Worm (Caenorhabditis elegans) whole organism, L4 larva: ENCODE results near the gene hum-4.

ENCODE experiments used
- D1046.2 ChIP-seq: fragments of 200-800 bp; sonication (Bioruptor generic); IDR thresholded peaks from 2 replicates; pipeline ENCODE4 v1.3.6; 2022; ENCODE audit warnings: missing genetic modification characterization, missing compliant biosample characterization
- F26F4.8 ChIP-seq: fragments of 200-800 bp; sonication (Bioruptor generic); conservative IDR thresholded peaks from 2 replicates; pipeline ENCODE4 v1.3.6; 2022; ENCODE audit warnings: missing genetic modification characterization, missing compliant biosample characterization
- F49E8.2 ChIP-seq: sonication (generic microtip); optimal IDR thresholded peaks from 2 replicates; lab custom pipeline; 2016; ENCODE audit warnings: missing compliant biosample characterization, mild to moderate bottlenecking, missing genetic modification characterization, borderline replicate concordance
- Y48G9A.11 ChIP-seq: fragments of 200-800 bp; sonication (Bioruptor generic); IDR thresholded peaks from 2 replicates; pipeline ENCODE4 v1.3.6; 2022; ENCODE audit warnings: missing genetic modification reagents, missing genetic modification characterization, missing compliant biosample characterization
- ZK337.2 ChIP-seq: fragments of 200-800 bp; sonication (Bioruptor generic); IDR thresholded peaks from 2 replicates; pipeline ENCODE4 v1.3.6; 2022; ENCODE audit warnings: missing genetic modification reagents, missing genetic modification characterization, missing compliant biosample characterization
- arid-1 ChIP-seq: fragments of 200-800 bp; sonication (Bioruptor generic); conservative IDR thresholded peaks from 2 replicates; pipeline ENCODE4 v1.3.6; 2022; ENCODE audit warnings: missing genetic modification reagents, missing genetic modification characterization, missing compliant biosample characterization
- attf-4 ChIP-seq: sonication (generic microtip); optimal IDR thresholded peaks from 3 replicates; lab custom pipeline; 2017; ENCODE audit warnings: missing biosample characterization, missing genetic modification characterization
- ceh-32 ChIP-seq: sonication (generic microtip); optimal IDR thresholded peaks from 2 replicates; lab custom pipeline; 2016; ENCODE audit warnings: mild to moderate bottlenecking, missing genetic modification characterization, missing compliant biosample characterization; ENCODE audit not compliant: poor library complexity
- cey-2 ChIP-seq: sonication (generic microtip); optimal IDR thresholded peaks from 3 replicates; lab custom pipeline; 2017; ENCODE audit warnings: missing genetic modification characterization, mild to moderate bottlenecking, missing compliant biosample characterization, antibody characterized with exemption, borderline replicate concordance; ENCODE audit not compliant: insufficient read depth
- daf-16 ChIP-seq, 3 experiments: sonication (generic microtip); optimal IDR thresholded peaks; 2 replicates each; lab custom pipeline; 2016 to 2017; ENCODE audit warnings: missing genetic modification characterization in 3 of 3, missing genetic modification reagents in 3 of 3, mild to moderate bottlenecking in 2 of 3, missing compliant biosample characterization in 2 of 3, missing biosample characterization in 1 of 3, moderate library complexity in 1 of 3
- dmd-6 ChIP-seq: fragments of 200-800 bp; sonication (Bioruptor generic); IDR thresholded peaks from 2 replicates; pipeline ENCODE4 v1.3.6; 2022; ENCODE audit warnings: missing genetic modification reagents, missing genetic modification characterization, missing compliant biosample characterization
- dve-1 ChIP-seq: sonication (generic microtip); optimal IDR thresholded peaks from 2 replicates; lab custom pipeline; 2017; ENCODE audit warnings: antibody characterized with exemption, mild to moderate bottlenecking, missing genetic modification characterization, missing compliant biosample characterization; ENCODE audit not compliant: insufficient read depth
- egl-43 ChIP-seq: fragments of 200-800 bp; sonication (Bioruptor generic); IDR thresholded peaks from 2 replicates; pipeline ENCODE4 v1.3.6; 2022; ENCODE audit warnings: missing genetic modification reagents, missing genetic modification characterization, missing compliant biosample characterization
- fos-1 ChIP-seq: fragments of 150-350 bp; optimal IDR thresholded peaks from 2 replicates; lab custom pipeline; 2014; ENCODE audit warnings: missing biosample characterization, missing genetic modification characterization
- hlh-11 ChIP-seq: fragments of 200-800 bp; sonication (Bioruptor generic); optimal IDR thresholded peaks from 2 replicates; lab custom pipeline; 2018; ENCODE audit warnings: mild to moderate bottlenecking, missing genetic modification characterization, missing compliant biosample characterization
- hlh-30 ChIP-seq: sonication (generic microtip); optimal IDR thresholded peaks from 2 replicates; lab custom pipeline; 2017; ENCODE audit warnings: antibody characterized with exemption, mild to moderate bottlenecking, missing genetic modification characterization, missing compliant biosample characterization; ENCODE audit not compliant: insufficient read depth
- hmg-1.1 ChIP-seq: fragments of 200-800 bp; sonication (Bioruptor generic); IDR thresholded peaks from 2 replicates; pipeline ENCODE4 v1.3.6; 2022; ENCODE audit warnings: missing genetic modification reagents, missing genetic modification characterization, missing compliant biosample characterization
- lim-7 ChIP-seq: fragments of 200-800 bp; sonication (Bioruptor generic); IDR thresholded peaks from 2 replicates; pipeline ENCODE4 v1.3.6; 2022; ENCODE audit warnings: missing genetic modification characterization, missing compliant biosample characterization
- lin-13 ChIP-seq: fragments of 150-350 bp; optimal IDR thresholded peaks from 2 replicates; lab custom pipeline; 2014; ENCODE audit warnings: missing biosample characterization, missing genetic modification reagents, missing genetic modification characterization
- lin-39 ChIP-seq: fragments of 150-350 bp; optimal IDR thresholded peaks from 2 replicates; lab custom pipeline; 2014; ENCODE audit warnings: missing biosample characterization, missing genetic modification reagents, missing genetic modification characterization
- lsy-2 ChIP-seq, 2 experiments: fragments of 150-350 bp in 1 of 2; sonication (generic microtip) in 1 of 2; optimal IDR thresholded peaks; 2 replicates each; lab custom pipeline; 2014 to 2017; ENCODE audit warnings: missing biosample characterization in 2 of 2, missing genetic modification characterization in 2 of 2
- madf-5 ChIP-seq, 2 experiments: fragments of 200-800 bp; sonication (Bioruptor generic); IDR thresholded peaks; 2 replicates each; pipeline ENCODE4 v1.3.6; 2022; ENCODE audit warnings: missing compliant biosample characterization in 2 of 2, missing genetic modification characterization in 2 of 2
- mdl-1 ChIP-seq, 2 experiments: fragments of 150-350 bp in 1 of 2; sonication (generic microtip) in 1 of 2; optimal IDR thresholded peaks; 2 replicates each; lab custom pipeline; 2014 to 2017; ENCODE audit warnings: missing biosample characterization in 2 of 2, missing genetic modification characterization in 2 of 2
- mdt-29 ChIP-seq: fragments of 200-800 bp; sonication (Bioruptor generic); IDR thresholded peaks from 2 replicates; pipeline ENCODE4 v1.3.6; 2022; ENCODE audit warnings: missing genetic modification reagents, missing genetic modification characterization, missing compliant biosample characterization
- mep-1 ChIP-seq: fragments of 150-350 bp; sonication (generic microtip); optimal IDR thresholded peaks from 3 replicates; lab custom pipeline; 2014; ENCODE audit warnings: missing biosample characterization, missing genetic modification characterization
- mes-2 ChIP-seq: sonication (generic microtip); optimal IDR thresholded peaks from 2 replicates; lab custom pipeline; 2016; ENCODE audit warnings: missing genotype, mild to moderate bottlenecking, missing genetic modification characterization, missing compliant biosample characterization; ENCODE audit not compliant: poor library complexity, severe bottlenecking
- nhr-10 ChIP-seq: fragments of 150-350 bp; optimal IDR thresholded peaks from 2 replicates; lab custom pipeline; 2014; ENCODE audit warnings: missing biosample characterization, missing genetic modification characterization
- nhr-11 ChIP-seq: fragments of 150-350 bp; optimal IDR thresholded peaks from 2 replicates; lab custom pipeline; 2014; ENCODE audit warnings: missing biosample characterization, missing genetic modification characterization
- nhr-25 ChIP-seq: sonication (generic microtip); optimal IDR thresholded peaks from 2 replicates; lab custom pipeline; 2017; ENCODE audit warnings: missing genetic modification characterization, mild to moderate bottlenecking, missing compliant biosample characterization, antibody characterized with exemption, moderate library complexity, borderline replicate concordance; ENCODE audit not compliant: insufficient read depth
- nhr-28 ChIP-seq: fragments of 150-350 bp; optimal IDR thresholded peaks from 2 replicates; lab custom pipeline; 2014; ENCODE audit warnings: missing biosample characterization, missing genetic modification characterization
- nhr-48 ChIP-seq: sonication (generic microtip); optimal IDR thresholded peaks from 2 replicates; lab custom pipeline; 2016; ENCODE audit warnings: mild to moderate bottlenecking, missing genetic modification characterization, missing compliant biosample characterization
- nhr-76 ChIP-seq: fragments of 150-350 bp; optimal IDR thresholded peaks from 2 replicates; lab custom pipeline; 2014; ENCODE audit warnings: missing biosample characterization, missing genetic modification characterization
- nhr-77 ChIP-seq: fragments of 150-350 bp; optimal IDR thresholded peaks from 2 replicates; lab custom pipeline; 2014; ENCODE audit warnings: missing biosample characterization, missing genetic modification characterization
- pha-4 ChIP-seq, 2 experiments: fragments of 150-350 bp in 1 of 2; fragments of 200-800 bp in 1 of 2; sonication (Bioruptor generic) in 1 of 2; IDR thresholded peaks in 1 of 2; optimal IDR thresholded peaks in 1 of 2; 2 replicates each; pipeline versions ENCODE4 v1.3.6 to Lab custom; 2014 to 2022; ENCODE audit warnings: missing genetic modification characterization in 2 of 2, missing genetic modification reagents in 2 of 2, missing biosample characterization in 1 of 2, missing compliant biosample characterization in 1 of 2
- pqm-1 ChIP-seq: sonication (generic microtip); optimal IDR thresholded peaks from 2 replicates; lab custom pipeline; 2017; ENCODE audit warnings: missing biosample characterization, missing genetic modification characterization
- sdz-12 ChIP-seq: fragments of 200-800 bp; sonication (Bioruptor generic); optimal IDR thresholded peaks from 2 replicates; lab custom pipeline; 2018; ENCODE audit warnings: mild to moderate bottlenecking, missing genetic modification characterization, missing compliant biosample characterization
- skn-1 ChIP-seq: fragments of 150-350 bp; optimal IDR thresholded peaks from 2 replicates; lab custom pipeline; 2014; ENCODE audit warnings: missing biosample characterization, missing genetic modification characterization
- tra-1 ChIP-seq: fragments of 200-800 bp; sonication (Bioruptor generic); IDR thresholded peaks from 2 replicates; pipeline ENCODE4 v1.3.6; 2022; ENCODE audit warnings: missing genetic modification reagents, missing genetic modification characterization, missing compliant biosample characterization
- unc-130 ChIP-seq: sonication (generic microtip); optimal IDR thresholded peaks from 2 replicates; lab custom pipeline; 2016; ENCODE audit warnings: missing genetic modification reagents, missing genetic modification characterization, missing compliant biosample characterization
- unc-62 ChIP-seq, 3 experiments: fragments of 150-350 bp in 1 of 3; sonication (generic microtip); optimal IDR thresholded peaks in 2 of 3; peaks in 1 of 3; 1 replicate in 1 of 3; 2 replicates in 2 of 3; lab custom pipeline; 2014 to 2017; ENCODE audit warnings: missing biosample characterization in 3 of 3, missing genetic modification characterization in 3 of 3, missing genetic modification reagents in 3 of 3, missing genotype in 1 of 3

The hum-4 gene

DNA sequence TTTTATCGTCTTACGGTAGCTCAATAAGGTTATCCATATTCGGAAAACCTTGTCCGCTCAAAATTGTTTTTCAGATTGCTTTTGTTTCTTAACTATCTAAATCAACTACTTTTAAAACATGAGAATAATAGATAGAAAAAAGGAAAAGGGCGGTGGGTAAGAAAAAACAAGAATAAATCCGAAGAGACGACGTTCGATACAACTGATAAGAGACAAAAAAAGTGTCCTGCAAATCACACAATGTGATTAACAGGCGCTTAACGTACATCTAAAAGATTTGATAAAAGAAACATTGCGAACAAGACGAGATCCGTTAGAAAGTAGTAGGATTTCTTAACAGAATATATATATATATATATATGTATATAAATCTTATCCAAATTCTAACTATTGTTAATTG is at the start of gene hum-4:
TSS of gene hum-4 (minus strand) at position 101 of the 400 bp plus-strand sequence.
- no peak for TF ChIP-seq F26F4.8 (GFP tag; lab: Robert Waterston, UW)
- TF ChIP-seq cey-2 (tag; lab: Kevin White, UChicago): no peak
- no peak for TF ChIP-seq ceh-32 (tag; lab: Kevin White, UChicago)
- TF ChIP-seq lin-39: no peak
- no peak for TF ChIP-seq sdz-12 (GFP tag; lab: Kevin White, UChicago)
- no peak for TF ChIP-seq unc-130 (GFP tag; lab: Kevin White, UChicago)
- TF ChIP-seq madf-5 (GFP tag; IDR thresholded peaks at IDR 0.05; lab: Robert Waterston, UW): no peak
- no peak for TF ChIP-seq fos-1 (tag; lab: Kevin White, UChicago)

DNA sequence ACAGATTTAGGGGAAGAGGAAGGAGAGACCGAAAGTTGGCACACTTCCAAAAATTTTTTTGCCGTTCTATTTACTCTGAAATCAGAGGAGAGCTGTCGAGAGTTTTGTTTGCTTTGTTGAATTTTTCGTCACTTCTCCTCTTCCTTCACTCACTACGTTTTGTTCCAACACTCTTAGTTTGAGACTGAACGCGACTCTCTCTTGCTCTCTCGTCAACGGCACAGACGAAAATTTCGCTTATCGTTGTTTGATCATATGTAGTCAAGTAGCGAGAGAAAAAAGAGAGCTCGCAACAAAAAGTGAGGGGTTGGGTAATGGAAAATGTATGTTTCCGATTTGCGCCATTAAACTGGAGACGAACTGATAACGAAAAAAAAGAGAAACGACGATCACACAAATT is 49.2 kb upstream of the hum-4 start:
- TF ChIP-seq hlh-30 (tag; lab: Kevin White, UChicago) (peak; percentile 25), attf-4 (no peak), tra-1 (GFP tag; lab: Robert Waterston, UW) (peak; percentile 33; the same call in 1 of the 2 replicates), nhr-11 (tag; lab: Kevin White, UChicago) (peak; percentile 2), mdl-1 (tag; optimal IDR thresholded peaks at IDR 0.05; lab: Kevin White, UChicago) (peak in 1 of 2 experiments; percentile 54), mes-2 (peak; percentile 32), D1046.2 (GFP tag; lab: Robert Waterston, UW) (no peak), arid-1 (GFP tag; lab: Robert Waterston, UW) (no peak), F49E8.2 (tag; lab: Kevin White, UChicago) (no peak), skn-1 (tag; lab: Kevin White, UChicago) (no peak), pqm-1 (tag; lab: Kevin White, UChicago) (peak; percentile 82), mdt-29 (GFP tag; lab: Robert Waterston, UW) (no peak), daf-16 (GFP tag; optimal IDR thresholded peaks at IDR 0.05; lab: Kevin White, UChicago) (no peak), daf-16 (tag; optimal IDR thresholded peaks at IDR 0.05; lab: Kevin White, UChicago) (peak; percentile 54), lin-13 (GFP tag; lab: Kevin White, UChicago) (peak; percentile 49), dve-1 (peak; percentile 79), nhr-25 (tag; lab: Kevin White, UChicago) (no peak), hlh-11 (tag; lab: Kevin White, UChicago) (peak; percentile 88), egl-43 (GFP tag; lab: Robert Waterston, UW) (peak; percentile 41; the same call in 1 of the 2 replicates), lsy-2 (tag; optimal IDR thresholded peaks at IDR 0.05; lab: Kevin White, UChicago) (peak in 1 of 2 experiments; percentile 29), unc-130 (GFP tag; lab: Kevin White, UChicago) (no peak), hmg-1.1 (GFP tag; lab: Robert Waterston, UW) (peak; percentile 30; the same call in 1 of the 2 replicates), ZK337.2 (no peak), pha-4 (GFP tag; IDR thresholded peaks at IDR 0.05; lab: Robert Waterston, UW) (peak; percentile 49; the same call in 1 of the 2 replicates), pha-4 (tag; optimal IDR thresholded peaks at IDR 0.05; lab: Kevin White, UChicago) (peak; percentile 89), nhr-10 (tag; lab: Kevin White, UChicago) (peak; percentile 26), nhr-28 (tag; lab: Kevin White, UChicago) (peak; percentile 91), dmd-6 (GFP tag; lab: Robert Waterston, UW) (peak; percentile 84), lim-7 (GFP tag; lab: Robert Waterston, UW) (no peak), nhr-76 (tag; lab: Kevin White, UChicago) (no peak), mep-1 (peak; percentile 61), nhr-48 (tag; lab: Kevin White, UChicago) (peak; percentile 42), Y48G9A.11 (GFP tag; lab: Robert Waterston, UW) (no peak), unc-62 (GFP tag; optimal IDR thresholded peaks at IDR 0.05 in 1 of 2; lab: Kevin White, UChicago) (peak in 1 of 2 experiments; percentile 12), unc-62 (tag; optimal IDR thresholded peaks at IDR 0.05; lab: Kevin White, UChicago) (no peak), nhr-77 (tag; lab: Kevin White, UChicago) (peak; percentile 51)
- TF ChIP-seq, all 104 proteins: peak for 21
